Worm (Caenorhabditis elegans): Measurements from ENCODE around the gene idpa-1.

The idpa-1 gene

DNA sequence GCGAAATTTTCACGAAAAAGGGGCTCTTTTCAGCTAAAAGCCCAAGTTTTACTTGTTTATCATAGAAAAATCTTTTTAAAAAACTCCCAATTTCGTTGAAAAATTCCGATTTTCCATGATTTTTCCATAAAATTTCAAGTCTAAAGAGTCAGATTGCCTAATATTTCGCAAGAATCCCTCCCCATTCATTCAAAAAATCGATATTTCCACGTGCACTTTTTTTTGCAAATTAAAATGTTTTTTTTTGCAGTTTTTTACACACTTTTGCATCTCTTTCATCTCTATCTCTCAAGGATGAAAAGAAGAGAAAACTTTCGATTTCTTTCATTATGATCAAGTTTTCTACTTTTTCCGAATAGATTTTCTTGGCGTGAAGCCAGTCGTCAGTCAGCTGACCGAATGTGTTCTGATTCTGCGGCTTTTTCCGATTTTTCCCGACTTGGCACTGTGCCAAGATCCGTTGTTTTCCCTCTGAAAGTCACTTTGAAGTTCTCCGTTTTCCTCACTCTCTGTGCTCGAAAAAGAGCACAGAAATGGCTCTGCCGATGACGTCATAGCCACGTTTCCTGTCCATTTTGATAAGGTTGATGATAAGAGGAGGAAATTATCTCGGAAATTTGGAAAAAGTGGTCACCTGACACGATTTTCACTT is 47.4 kb upstream of the idpa-1 start (continued):
- TF ChIP-seq attf-5 (GFP tag; optimal IDR thresholded peaks at IDR 0.05) (peak; percentile 25), let-607 (tag; optimal IDR thresholded peaks at IDR 0.05) (peak in 1 of 2 experiments; percentile 26), ztf-26 (tag; optimal IDR thresholded peaks at IDR 0.05) (no peak)

ce11 chrIII:2947251-2947650 is 46.2 kb upstream of the idpa-1 start:
- TF ChIP-seq madf-6 (GFP tag; IDR thresholded peaks at IDR 0.05) (0 out of 2 replicates have a peak, but pooled peaks have one; percentile 18), cebp-1 (GFP tag; IDR thresholded peaks at IDR 0.05) (no peak), cebp-1 (tag; optimal IDR thresholded peaks at IDR 0.05) (peak; percentile 37), zfh-2 (GFP tag; conservative IDR thresholded peaks at IDR 0.05) (peak; percentile 50; the same call in 1 of the 2 replicates), ceh-79 (tag; optimal IDR thresholded peaks at IDR 0.05) (no peak), attf-5 (GFP tag; optimal IDR thresholded peaks at IDR 0.05) (peak; percentile 38), ets-4 (GFP tag; optimal IDR thresholded peaks at IDR 0.05) (no peak), mcd-1 (GFP tag; IDR thresholded peaks at IDR 0.05) (peak; percentile 36), hmg-1.2 (GFP tag; IDR thresholded peaks at IDR 0.05) (peak; percentile 95), rcor-1 (GFP tag; IDR thresholded peaks at IDR 0.05) (0 out of 2 replicates have a peak, but pooled peaks have one; percentile 25), sdz-38 (tag; optimal IDR thresholded peaks at IDR 0.05) (no peak)

DNA sequence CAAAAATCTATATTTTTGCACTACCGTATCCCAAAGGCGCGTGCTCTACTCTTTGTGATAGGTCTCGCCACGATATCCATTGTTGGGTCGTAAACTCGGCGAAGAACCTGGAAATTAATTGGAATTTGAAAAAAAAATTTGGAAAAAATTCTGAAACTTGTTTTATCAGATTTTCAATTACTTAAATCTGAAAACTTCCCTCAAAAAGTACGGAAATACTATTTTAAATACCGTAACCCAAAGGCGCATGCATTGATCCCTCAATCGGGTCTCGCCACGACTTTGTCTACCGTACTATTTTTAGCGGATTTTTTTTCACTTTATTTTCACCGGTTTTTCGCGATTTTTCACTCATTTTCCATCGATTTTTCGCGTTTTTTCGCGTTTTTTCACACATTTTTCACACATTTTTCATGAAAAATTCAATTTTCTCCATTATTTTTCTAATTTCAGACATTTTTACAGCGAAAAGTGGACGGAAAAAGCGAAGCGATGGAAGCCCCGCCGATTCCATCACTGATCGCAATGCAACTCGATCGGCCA is 45.7 kb upstream of the idpa-1 start, which contains the start of gene H05C05.1:
Gene H05C05.1, plus strand, starts transcription at position 493 of the 543 bp plus-strand sequence.
- TF ChIP-seq ZK185.1 (tag; optimal IDR thresholded peaks at IDR 0.05; ENCODE audit: poor library complexity, severe bottlenecking): no peak
- no peak for TF ChIP-seq pbrm-1 (GFP tag; IDR thresholded peaks at IDR 0.05)
- peak; percentile 96 for TF ChIP-seq madf-6 (GFP tag; IDR thresholded peaks at IDR 0.05)
- no peak for TF ChIP-seq nfyb-1 (GFP tag; IDR thresholded peaks at IDR 0.05)
- TF ChIP-seq Y95B8A.8 (GFP tag; IDR thresholded peaks at IDR 0.05): 0 out of 2 replicates have a peak, but pooled peaks have one; percentile 45
- no peak for TF ChIP-seq K11D2.4 (GFP tag; IDR thresholded peaks at IDR 0.05)
- no peak for TF ChIP-seq mxl-1 (tag; optimal IDR thresholded peaks at IDR 0.05)
- no peak for TF ChIP-seq F23B12.7 (tag; optimal IDR thresholded peaks at IDR 0.05; ENCODE audit: insufficient read depth)
- TF ChIP-seq madf-3 (GFP tag; IDR thresholded peaks at IDR 0.05): no peak
- TF ChIP-seq nfya-1 (tag; optimal IDR thresholded peaks at IDR 0.05; ENCODE audit: borderline replicate concordance, insufficient read depth): no peak
- peak; percentile 20 for TF ChIP-seq athp-1 (tag; optimal IDR thresholded peaks at IDR 0.05)
- no peak for TF ChIP-seq nfya-2 (GFP tag; IDR thresholded peaks at IDR 0.05)
- TF ChIP-seq madf-8 (GFP tag; conservative IDR thresholded peaks at IDR 0.05): peak; percentile 87
- no peak for TF ChIP-seq ztf-18 (tag; optimal IDR thresholded peaks at IDR 0.05)
- no peak for TF ChIP-seq ztf-25 (GFP tag; IDR thresholded peaks at IDR 0.05)
- TF ChIP-seq F33H1.4 (GFP tag; IDR thresholded peaks at IDR 0.05): peak; percentile 98
- no peak for TF ChIP-seq F22D6.2 (tag; optimal IDR thresholded peaks at IDR 0.05)
- peak; percentile 80 for TF ChIP-seq D2030.7 (GFP tag; IDR thresholded peaks at IDR 0.05)
- peak; percentile 99 for TF ChIP-seq xnd-1 (tag; optimal IDR thresholded peaks at IDR 0.05)
- TF ChIP-seq tbp1 (GFP tag; optimal IDR thresholded peaks at IDR 0.05): peak; percentile 46
- no peak for TF ChIP-seq T26A5.8 (tag; optimal IDR thresholded peaks at IDR 0.05)
- no peak for TF ChIP-seq attf-5 (GFP tag; optimal IDR thresholded peaks at IDR 0.05)
- TF ChIP-seq snpc-3.4 (tag; optimal IDR thresholded peaks at IDR 0.05): peak; percentile 50
- TF ChIP-seq tlf-1 (GFP tag; optimal IDR thresholded peaks at IDR 0.05): peak; percentile 66
- TF ChIP-seq lir-1 (GFP tag; conservative IDR thresholded peaks at IDR 0.05): no peak
- TF ChIP-seq hmg-1.2 (GFP tag; IDR thresholded peaks at IDR 0.05): peak; percentile 35; the same call in 1 of the 2 replicates
- peak; percentile 32 for TF ChIP-seq him-1 (tag; optimal IDR thresholded peaks at IDR 0.05)
- TF ChIP-seq hrde-1 (tag; optimal IDR thresholded peaks at IDR 0.05; ENCODE audit: borderline replicate concordance): peak; percentile 17
- TF ChIP-seq ceh-27 (GFP tag; optimal IDR thresholded peaks at IDR 0.05): no peak
- TF ChIP-seq zfh-2 (GFP tag; conservative IDR thresholded peaks at IDR 0.05): no peak
- peak; percentile 63 for TF ChIP-seq ekl-4 (GFP tag; IDR thresholded peaks at IDR 0.05)
- TF ChIP-seq mcd-1 (GFP tag; IDR thresholded peaks at IDR 0.05): peak; percentile 70
- no peak for TF ChIP-seq F39B2.1 (GFP tag; IDR thresholded peaks at IDR 0.05)
- TF ChIP-seq F57A8.1 (GFP tag; optimal IDR thresholded peaks at IDR 0.05): no peak

Data from whole organism, young adult.